Fruit fly (Drosophila melanogaster) whole organism: ENCODE results near the gene CG3526.

Source experiments
- pan ChIP-seq: fragments of >200 bp; optimal IDR thresholded peaks from 2 replicates; lab custom pipeline; 2017
- psq ChIP-seq: fragments of >200 bp; optimal IDR thresholded peaks from 2 replicates; lab custom pipeline; 2017

DNA sequence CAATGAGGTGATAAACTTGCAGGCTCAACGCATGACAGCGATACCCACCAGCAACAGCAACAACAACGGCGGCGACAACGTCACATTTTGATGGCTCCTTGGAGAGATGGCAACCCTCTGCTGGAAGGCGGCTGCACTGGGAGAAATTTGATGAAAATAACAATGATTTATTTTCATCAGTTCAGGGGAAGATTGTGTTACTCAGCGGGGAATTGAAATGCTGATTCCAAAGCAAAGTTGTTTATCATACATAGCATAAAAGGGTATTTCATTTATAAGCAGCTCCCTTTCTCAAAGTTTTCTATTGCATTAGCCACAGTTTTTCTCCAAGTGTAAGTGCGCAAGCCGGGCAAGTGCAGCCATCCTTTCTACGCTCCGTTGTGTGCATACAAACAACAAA is 9.9 kb upstream of the CG3526 start:
- TF ChIP-seq psq (no peak), pan (lab: Kevin White, UChicago) (no peak)
